Fruit fly (Drosophila melanogaster) whole organism, embryonic: ENCODE data around the gene CG5171.
A peak's percentile ranks its signal among the peaks of the same experiment; 100 is the strongest.

ENCODE experiments used
- B-H2 ChIP-seq: fragments of 200-800 bp; sonication (Bioruptor generic); optimal IDR thresholded peaks from 2 replicates; lab custom pipeline; 2018; ENCODE audit warnings: missing biosample characterization, mild to moderate bottlenecking, missing genetic modification characterization
- Bgb ChIP-seq: fragments of 200-800 bp; sonication (Bioruptor generic); IDR thresholded peaks from 2 replicates; pipeline ENCODE4 v1.3.6; 2022; ENCODE audit warnings: missing biosample characterization, missing genetic modification characterization; ENCODE audit not compliant: partially characterized antibody
- CG10959 ChIP-seq: fragments of 200-800 bp; sonication (Bioruptor generic); IDR thresholded peaks from 2 replicates; pipeline ENCODE4 v1.3.6; 2022; ENCODE audit warnings: missing biosample characterization, missing genetic modification characterization
- CG14860 ChIP-seq: fragments of 200-800 bp; sonication (Bioruptor generic); IDR thresholded peaks from 3 replicates; pipeline ENCODE4 v1.3.6; 2022; ENCODE audit warnings: missing biosample characterization, missing genetic modification characterization; ENCODE audit not compliant: partially characterized antibody
- CG1602 ChIP-seq: fragments of 200-800 bp; sonication (Bioruptor generic); optimal IDR thresholded peaks from 3 replicates; lab custom pipeline; 2016; ENCODE audit warnings: missing biosample characterization, missing genetic modification characterization
- CG17385 ChIP-seq: fragments of 200-800 bp; sonication (Bioruptor generic); optimal IDR thresholded peaks from 3 replicates; lab custom pipeline; 2018; ENCODE audit warnings: missing biosample characterization, mild to moderate bottlenecking, missing genetic modification characterization
- CG31224 ChIP-seq: fragments of 200-800 bp; sonication (Bioruptor generic); IDR thresholded peaks from 2 replicates; pipeline ENCODE4 v1.3.6; 2022; ENCODE audit warnings: missing biosample characterization, missing genetic modification characterization
- CG3407 ChIP-seq: fragments of 200-800 bp; sonication (Bioruptor generic); optimal IDR thresholded peaks from 2 replicates; lab custom pipeline; 2018; ENCODE audit warnings: missing biosample characterization, mild to moderate bottlenecking, missing genetic modification characterization
- CG4360 ChIP-seq: fragments of 200-800 bp; sonication (Bioruptor generic); IDR thresholded peaks from 2 replicates; pipeline ENCODE4 v1.3.6; 2022; ENCODE audit warnings: missing biosample characterization, missing genetic modification characterization
- CG4730 ChIP-seq: fragments of 200-800 bp; sonication (Bioruptor generic); IDR thresholded peaks from 2 replicates; pipeline ENCODE4 v1.3.6; 2022; ENCODE audit warnings: missing biosample characterization, missing genetic modification characterization
- CG6654 ChIP-seq: fragments of 200-800 bp; sonication (Bioruptor generic); optimal IDR thresholded peaks from 2 replicates; lab custom pipeline; 2017; ENCODE audit warnings: missing biosample characterization, mild to moderate bottlenecking, missing genetic modification characterization
- CG9797 ChIP-seq: fragments of 200-800 bp; sonication (Bioruptor generic); optimal IDR thresholded peaks from 3 replicates; lab custom pipeline; 2018; ENCODE audit warnings: missing biosample characterization, mild to moderate bottlenecking, missing genetic modification characterization
- Chrac-16 ChIP-seq: fragments of 200-800 bp; sonication (Bioruptor generic); optimal IDR thresholded peaks from 3 replicates; lab custom pipeline; 2016; ENCODE audit warnings: missing biosample characterization, missing genetic modification characterization
- Eip74EF ChIP-seq, 2 experiments: fragments of 200-800 bp in 1 of 2; fragments of >200 bp in 1 of 2; sonication (Bioruptor generic) in 1 of 2; optimal IDR thresholded peaks; 2 replicates each; lab custom pipeline; 2017 to 2019; ENCODE audit warnings: missing biosample characterization in 2 of 2, missing genetic modification characterization in 2 of 2, mild to moderate bottlenecking in 1 of 2, moderate library complexity in 1 of 2
- GATAe ChIP-seq: fragments of 200-800 bp; sonication (Bioruptor generic); conservative IDR thresholded peaks from 2 replicates; pipeline ENCODE4 v1.3.6; 2022; ENCODE audit warnings: missing biosample characterization, missing genetic modification characterization
- H2.0 ChIP-seq: fragments of 200-800 bp; sonication (Bioruptor generic); IDR thresholded peaks from 2 replicates; pipeline ENCODE4 v1.3.6; 2022; ENCODE audit warnings: missing biosample characterization, missing genetic modification characterization
- HLH4C ChIP-seq: fragments of 200-800 bp; sonication (Bioruptor generic); IDR thresholded peaks from 3 replicates; pipeline ENCODE4 v1.3.6; 2022; ENCODE audit warnings: missing biosample characterization, missing genetic modification characterization; ENCODE audit not compliant: partially characterized antibody
- Hand ChIP-seq: fragments of 200-800 bp; sonication (Bioruptor generic); optimal IDR thresholded peaks from 2 replicates; lab custom pipeline; 2017; ENCODE audit warnings: mild to moderate bottlenecking, missing biosample characterization, missing genetic modification reagents, missing genetic modification characterization
- Hmr ChIP-seq: fragments of 200-800 bp; sonication (Bioruptor generic); optimal IDR thresholded peaks from 3 replicates; lab custom pipeline; 2017; ENCODE audit warnings: mild to moderate bottlenecking, missing biosample characterization, missing genetic modification reagents, missing genetic modification characterization
- Kr ChIP-seq: fragments of 200-800 bp; sonication (Bioruptor generic); optimal IDR thresholded peaks from 2 replicates; lab custom pipeline; 2017; ENCODE audit warnings: missing biosample characterization, mild to moderate bottlenecking, missing genetic modification characterization
- Lhr ChIP-seq: fragments of 200-800 bp; sonication (Bioruptor generic); optimal IDR thresholded peaks from 3 replicates; lab custom pipeline; 2017; ENCODE audit warnings: mild to moderate bottlenecking, missing biosample characterization, missing genetic modification reagents, missing genetic modification characterization
- NFAT ChIP-seq: fragments of 200-800 bp; sonication (Bioruptor generic); IDR thresholded peaks from 2 replicates; pipeline ENCODE4 v1.3.6; 2022; ENCODE audit warnings: missing biosample characterization, missing genetic modification characterization
- Ravus ChIP-seq: fragments of 200-800 bp; sonication (Bioruptor generic); IDR thresholded peaks from 2 replicates; pipeline ENCODE4 v1.3.6; 2022; ENCODE audit warnings: missing biosample characterization, missing genetic modification characterization
- Sin3A ChIP-seq: fragments of >200 bp; optimal IDR thresholded peaks from 2 replicates; lab custom pipeline; 2018
- Sox102F ChIP-seq: fragments of 200-800 bp; sonication (Bioruptor generic); optimal IDR thresholded peaks from 2 replicates; lab custom pipeline; 2018; ENCODE audit warnings: missing biosample characterization, mild to moderate bottlenecking, missing genetic modification characterization, moderate library complexity
- Spps ChIP-seq: fragments of 200-800 bp; sonication (Bioruptor generic); optimal IDR thresholded peaks from 2 replicates; lab custom pipeline; 2018; ENCODE audit warnings: missing biosample characterization, mild to moderate bottlenecking, missing genetic modification characterization
- Tbp ChIP-seq: fragments of >200 bp; optimal IDR thresholded peaks from 2 replicates; lab custom pipeline; 2018; ENCODE audit warnings: missing biosample characterization, missing genetic modification characterization
- YL-1 ChIP-seq: fragments of 200-800 bp; sonication (Bioruptor generic); optimal IDR thresholded peaks from 3 replicates; lab custom pipeline; 2017; ENCODE audit warnings: missing biosample characterization, mild to moderate bottlenecking, missing genetic modification characterization
- abd-A ChIP-seq: fragments of 200-800 bp; sonication (Bioruptor generic); optimal IDR thresholded peaks from 3 replicates; lab custom pipeline; 2019; ENCODE audit warnings: missing biosample characterization, mild to moderate bottlenecking, missing genetic modification characterization, moderate library complexity
- al ChIP-seq: fragments of 200-800 bp; sonication (Bioruptor generic); IDR thresholded peaks from 2 replicates; pipeline ENCODE4 v1.3.6; 2022; ENCODE audit warnings: missing biosample characterization, missing genetic modification characterization
- ase ChIP-seq: fragments of 200-800 bp; sonication (Bioruptor generic); IDR thresholded peaks from 3 replicates; pipeline ENCODE4 v1.3.6; 2022; ENCODE audit warnings: missing biosample characterization, missing genetic modification characterization
- ash1 ChIP-seq: fragments of 200-800 bp; sonication (Bioruptor generic); optimal IDR thresholded peaks from 2 replicates; lab custom pipeline; 2018; ENCODE audit warnings: missing biosample characterization, mild to moderate bottlenecking, missing genetic modification characterization
- bbx ChIP-seq: fragments of 200-800 bp; sonication (Bioruptor generic); IDR thresholded peaks from 2 replicates; pipeline ENCODE4 v1.3.6; 2022; ENCODE audit warnings: missing biosample characterization, missing genetic modification characterization; ENCODE audit not compliant: partially characterized antibody
- bowl ChIP-seq: fragments of 200-800 bp; sonication (Bioruptor generic); IDR thresholded peaks from 2 replicates; pipeline ENCODE4 v1.3.6; 2022; ENCODE audit warnings: missing biosample characterization, missing genetic modification characterization
- btn ChIP-seq: fragments of 200-800 bp; sonication (Bioruptor generic); optimal IDR thresholded peaks from 2 replicates; lab custom pipeline; 2016; ENCODE audit warnings: missing biosample characterization, missing genetic modification characterization
- cas ChIP-seq: fragments of 200-800 bp; sonication (Bioruptor generic); IDR thresholded peaks from 2 replicates; pipeline ENCODE4 v1.3.6; 2022; ENCODE audit warnings: missing biosample characterization, missing genetic modification characterization
- chinmo ChIP-seq: fragments of 200-800 bp; sonication (Bioruptor generic); IDR thresholded peaks from 4 replicates; pipeline ENCODE4 v1.3.6; 2022; ENCODE audit warnings: missing biosample characterization, missing genetic modification characterization; ENCODE audit not compliant: partially characterized antibody
- dm ChIP-seq: fragments of 200-800 bp; sonication (Bioruptor generic); optimal IDR thresholded peaks from 3 replicates; lab custom pipeline; 2016; ENCODE audit warnings: missing biosample characterization, missing genetic modification characterization
- eve ChIP-seq, 2 experiments: fragments of >200 bp; optimal IDR thresholded peaks; 2 replicates each; lab custom pipeline; 2017; ENCODE audit warnings: missing biosample characterization in 2 of 2, missing genetic modification characterization in 2 of 2
- exex ChIP-seq: fragments of 200-800 bp; sonication (Bioruptor generic); optimal IDR thresholded peaks from 4 replicates; lab custom pipeline; 2018; ENCODE audit warnings: missing biosample characterization, mild to moderate bottlenecking, missing genetic modification characterization, moderate library complexity
- eyg ChIP-seq: fragments of 200-800 bp; sonication (Bioruptor generic); optimal IDR thresholded peaks from 3 replicates; lab custom pipeline; 2016; ENCODE audit warnings: missing biosample characterization, missing genetic modification characterization
- fd96Cb ChIP-seq: fragments of 200-800 bp; sonication (Bioruptor generic); optimal IDR thresholded peaks from 2 replicates; lab custom pipeline; 2018; ENCODE audit warnings: missing biosample characterization, mild to moderate bottlenecking, missing genetic modification characterization, moderate library complexity
- lilli ChIP-seq: fragments of 200-800 bp; sonication (Bioruptor generic); optimal IDR thresholded peaks from 3 replicates; lab custom pipeline; 2016; ENCODE audit warnings: missing biosample characterization, missing genetic modification characterization
- luna ChIP-seq: fragments of 200-800 bp; sonication (Bioruptor generic); optimal IDR thresholded peaks from 2 replicates; lab custom pipeline; 2016; ENCODE audit warnings: missing biosample characterization, missing genetic modification characterization
- nerfin-2 ChIP-seq: fragments of 200-800 bp; sonication (Bioruptor generic); IDR thresholded peaks from 2 replicates; pipeline ENCODE4 v1.3.6; 2022; ENCODE audit warnings: missing biosample characterization, missing genetic modification characterization; ENCODE audit not compliant: partially characterized antibody
- peb ChIP-seq: fragments of 200-800 bp; sonication (Bioruptor generic); IDR thresholded peaks from 2 replicates; pipeline ENCODE4 v1.3.6; 2022; ENCODE audit warnings: missing biosample characterization, missing genetic modification characterization
- phol ChIP-seq: fragments of 200-800 bp; sonication (Bioruptor generic); optimal IDR thresholded peaks from 3 replicates; lab custom pipeline; 2018; ENCODE audit warnings: missing biosample characterization, mild to moderate bottlenecking, missing genetic modification characterization, moderate library complexity
- pzg ChIP-seq: fragments of 200-800 bp; sonication (Bioruptor generic); optimal IDR thresholded peaks from 3 replicates; lab custom pipeline; 2018; ENCODE audit warnings: missing biosample characterization, mild to moderate bottlenecking, missing genetic modification characterization, moderate library complexity
- seq ChIP-seq: fragments of 200-800 bp; sonication (Bioruptor generic); IDR thresholded peaks from 2 replicates; pipeline ENCODE4 v1.3.6; 2022; ENCODE audit warnings: missing biosample characterization, missing genetic modification characterization
- sna ChIP-seq: fragments of 200-800 bp; sonication (Bioruptor generic); IDR thresholded peaks from 2 replicates; pipeline ENCODE4 v1.3.6; 2022; ENCODE audit warnings: missing biosample characterization, missing genetic modification characterization; ENCODE audit not compliant: partially characterized antibody
- tgo ChIP-seq: fragments of 200-800 bp; sonication (Bioruptor generic); IDR thresholded peaks from 3 replicates; pipeline ENCODE4 v1.3.6; 2022; ENCODE audit warnings: missing biosample characterization, missing genetic modification characterization

Gene CG5171

dm6 chr2L:7395813-7396212 is 5.3 kb upstream of the CG5171 start (continued):
- TF ChIP-seq nerfin-2: no peak
- TF ChIP-seq ase (GFP tag; lab: Robert Waterston, UW): no peak
- TF ChIP-seq GATAe (GFP tag; lab: Robert Waterston, UW): no peak
- TF ChIP-seq H2.0 (GFP tag; lab: Robert Waterston, UW): peak; percentile 33; the same call in 1 of the 2 replicates
- TF ChIP-seq fd96Cb (tag; lab: Kevin White, UChicago): peak; percentile 34
- peak in 1 of 2 experiments; percentile 70 for TF ChIP-seq Eip74EF (GFP tag; optimal IDR thresholded peaks at IDR 0.05; lab: Kevin White, UChicago)
- TF ChIP-seq Chrac-16 (GFP tag; lab: Kevin White, UChicago): no peak
- TF ChIP-seq cas (GFP tag; lab: Robert Waterston, UW): no peak
- TF ChIP-seq Tbp: no peak
- TF ChIP-seq YL-1 (GFP tag; lab: Kevin White, UChicago): no peak
- TF ChIP-seq eyg (GFP tag; lab: Kevin White, UChicago): no peak
- peak; percentile 37 for TF ChIP-seq Ravus (GFP tag; lab: Robert Waterston, UW)
- TF ChIP-seq Bgb (GFP tag; lab: Robert Waterston, UW): no peak
- no peak for TF ChIP-seq chinmo
- TF ChIP-seq lilli (GFP tag; lab: Kevin White, UChicago): peak; percentile 1
- TF ChIP-seq al (GFP tag; lab: Robert Waterston, UW): 0 out of 2 replicates have a peak, but pooled peaks have one; percentile 32
- TF ChIP-seq luna (GFP tag; lab: Kevin White, UChicago): no peak
- peak; percentile 3 for TF ChIP-seq CG1602 (GFP tag; lab: Kevin White, UChicago)
- TF ChIP-seq NFAT (GFP tag; lab: Robert Waterston, UW): no peak
- TF ChIP-seq sna: no peak
- TF ChIP-seq CG4730: peak; percentile 26; the same call in 1 of the 2 replicates
- TF ChIP-seq Lhr: no peak
- TF ChIP-seq pzg (GFP tag; lab: Kevin White, UChicago): no peak
- TF ChIP-seq B-H2: no peak
- peak; percentile 60 for TF ChIP-seq seq (GFP tag; lab: Robert Waterston, UW)
- no peak for TF ChIP-seq exex (tag; lab: Kevin White, UChicago)
- no peak for TF ChIP-seq bowl (GFP tag; lab: Robert Waterston, UW)
- peak; percentile 73; the same call in 2 of the 3 replicates for TF ChIP-seq tgo (GFP tag; lab: Robert Waterston, UW)
- TF ChIP-seq CG31224: 0 out of 2 replicates have a peak, but pooled peaks have one; percentile 36
- TF ChIP-seq CG3407 (GFP tag; lab: Kevin White, UChicago): peak; percentile 4
- no peak for TF ChIP-seq peb (GFP tag; lab: Robert Waterston, UW)
- no peak for TF ChIP-seq CG9797
- TF ChIP-seq HLH4C (GFP tag; lab: Robert Waterston, UW): no peak
- peak; percentile 86 for TF ChIP-seq Sox102F (GFP tag; lab: Kevin White, UChicago)
- no peak for TF ChIP-seq ash1 (GFP tag; lab: Kevin White, UChicago)
- TF ChIP-seq CG10959: no peak
- TF ChIP-seq CG6654: no peak
- TF ChIP-seq dm (GFP tag; lab: Kevin White, UChicago): no peak
- no peak for TF ChIP-seq bbx (GFP tag; lab: Robert Waterston, UW)
- TF ChIP-seq Kr: no peak
- TF ChIP-seq Hand: no peak
- no peak for TF ChIP-seq Spps (tag; lab: Kevin White, UChicago)
- TF ChIP-seq btn (GFP tag; lab: Kevin White, UChicago): no peak
- TF ChIP-seq CG4360: no peak
- peak; percentile 72 for TF ChIP-seq Hmr (GFP tag; lab: Kevin White, UChicago)
- TF ChIP-seq CG14860 (GFP tag; lab: Robert Waterston, UW): no peak
- TF ChIP-seq Sin3A: no peak
- peak; percentile 50 for TF ChIP-seq CG17385
- TF ChIP-seq eve (GFP tag; optimal IDR thresholded peaks at IDR 0.05; lab: Kevin White, UChicago): peak in 1 of 2 experiments; percentile 42
- peak; percentile 63 for TF ChIP-seq phol (tag; lab: Kevin White, UChicago)
- no peak for TF ChIP-seq abd-A
